Worm (Caenorhabditis elegans) whole organism, L4 larva: ENCODE data around the gene T24D5.4.

Experiments
- Y48G9A.11 ChIP-seq: fragments of 200-800 bp; sonication (Bioruptor generic); IDR thresholded peaks from 2 replicates; pipeline ENCODE4 v1.3.6; 2022; ENCODE audit warnings: missing genetic modification reagents, missing genetic modification characterization, missing compliant biosample characterization
- ceh-20 ChIP-seq: fragments of 200-800 bp; sonication (Bioruptor generic); IDR thresholded peaks from 2 replicates; pipeline ENCODE4 v1.3.6; 2022; ENCODE audit warnings: missing genetic modification reagents, missing genetic modification characterization, missing compliant biosample characterization
- ceh-28 ChIP-seq: fragments of 150-350 bp; optimal IDR thresholded peaks from 2 replicates; lab custom pipeline; 2014; ENCODE audit warnings: missing biosample characterization, missing genetic modification reagents, missing genetic modification characterization
- lin-39 ChIP-seq: fragments of 150-350 bp; optimal IDR thresholded peaks from 2 replicates; lab custom pipeline; 2014; ENCODE audit warnings: missing biosample characterization, missing genetic modification reagents, missing genetic modification characterization
- pha-4 ChIP-seq, 2 experiments: fragments of 150-350 bp in 1 of 2; fragments of 200-800 bp in 1 of 2; sonication (Bioruptor generic) in 1 of 2; IDR thresholded peaks in 1 of 2; optimal IDR thresholded peaks in 1 of 2; 2 replicates each; pipeline versions ENCODE4 v1.3.6 to Lab custom; 2014 to 2022; ENCODE audit warnings: missing genetic modification characterization in 2 of 2, missing genetic modification reagents in 2 of 2, missing biosample characterization in 1 of 2, missing compliant biosample characterization in 1 of 2
- pqm-1 ChIP-seq: sonication (generic microtip); optimal IDR thresholded peaks from 2 replicates; lab custom pipeline; 2017; ENCODE audit warnings: missing biosample characterization, missing genetic modification characterization
- unc-39 ChIP-seq: sonication (generic microtip); optimal IDR thresholded peaks from 2 replicates; lab custom pipeline; 2017; ENCODE audit warnings: missing biosample characterization, missing genetic modification characterization

ce11 chrX:12631446-12631845 is 34.5 kb downstream of the T24D5.4 start:
- no peak for TF ChIP-seq lin-39
- TF ChIP-seq unc-39: no peak
- no peak for TF ChIP-seq ceh-20 (GFP tag; lab: Robert Waterston, UW)
- TF ChIP-seq pqm-1 (tag; lab: Kevin White, UChicago): no peak
- no peak for TF ChIP-seq pha-4 (GFP tag; IDR thresholded peaks at IDR 0.05; lab: Robert Waterston, UW)
- TF ChIP-seq pha-4 (tag; optimal IDR thresholded peaks at IDR 0.05; lab: Kevin White, UChicago): no peak
- no peak for TF ChIP-seq Y48G9A.11 (GFP tag; lab: Robert Waterston, UW)
- TF ChIP-seq ceh-28 (tag; lab: Kevin White, UChicago): no peak
